Fruit fly (Drosophila melanogaster): ENCODE data around the gene CG13002.

DNA sequence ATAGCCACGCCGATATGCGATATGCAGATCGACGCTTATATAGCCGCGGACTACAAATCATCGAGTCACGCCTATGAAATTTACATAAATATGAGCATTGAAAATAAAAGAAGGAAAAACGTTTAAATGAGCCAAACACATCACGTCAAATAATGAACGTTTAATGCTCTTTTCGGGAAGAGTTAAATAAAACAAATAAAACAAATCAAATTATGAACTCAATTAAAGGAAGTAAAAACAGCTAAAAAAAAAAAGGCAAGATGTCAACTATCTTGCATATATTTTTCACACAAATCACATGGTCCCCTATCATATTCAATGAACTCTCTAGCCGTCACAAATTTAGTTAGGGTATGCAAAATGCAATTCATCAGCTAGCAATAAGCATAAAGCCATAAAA, 22.0 kb upstream of the CG13002 start:
- TF ChIP-seq Crg-1 (GFP tag; optimal IDR thresholded peaks at IDR 0.05) (no peak), toe (GFP tag; optimal IDR thresholded peaks at IDR 0.05) (no peak)

Data from whole organism, adult.